Fruit fly (Drosophila melanogaster): ENCODE data around the gene Tim9b.

DNA sequence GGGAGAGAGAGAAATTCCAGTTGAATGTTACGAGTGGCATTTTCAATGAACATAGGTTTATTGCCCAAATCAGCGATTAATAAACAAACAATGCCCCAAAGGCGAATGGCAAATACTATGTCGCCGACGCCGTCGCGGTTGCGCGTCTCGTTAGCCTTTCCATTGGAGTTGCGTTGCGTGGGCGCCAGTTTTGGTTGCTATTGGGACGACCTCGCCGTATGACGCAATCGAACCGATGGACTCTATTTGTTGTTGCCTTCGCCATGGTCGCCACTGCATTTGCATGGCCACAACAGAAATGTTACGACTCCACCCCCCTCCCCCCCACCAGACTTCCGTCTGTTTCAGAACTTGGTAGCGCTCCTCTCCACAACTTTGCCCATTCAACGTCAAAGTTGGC is 11.8 kb downstream of the Tim9b start:
- no peak for TF ChIP-seq toe (GFP tag; optimal IDR thresholded peaks at IDR 0.05)
- TF ChIP-seq Clk (GFP tag; optimal IDR thresholded peaks at IDR 0.05), result no peak
- TF ChIP-seq CG12768 (GFP tag; optimal IDR thresholded peaks at IDR 0.05), result no peak
- no peak for TF ChIP-seq pad (GFP tag; optimal IDR thresholded peaks at IDR 0.05)
- no peak for TF ChIP-seq cic (GFP tag; optimal IDR thresholded peaks at IDR 0.05)
- TF ChIP-seq CG7101 (tag; optimal IDR thresholded peaks at IDR 0.05), result no peak
- TF ChIP-seq CG5204 (GFP tag; optimal IDR thresholded peaks at IDR 0.05), result no peak
- TF ChIP-seq Mnt (GFP tag; optimal IDR thresholded peaks at IDR 0.05), result no peak
- TF ChIP-seq CG1620 (GFP tag; optimal IDR thresholded peaks at IDR 0.05), result no peak
- no peak for TF ChIP-seq Hr96 (GFP tag; optimal IDR thresholded peaks at IDR 0.05)
- no peak for TF ChIP-seq CG14711 (tag; optimal IDR thresholded peaks at IDR 0.05)
- TF ChIP-seq CG11617 (GFP tag; optimal IDR thresholded peaks at IDR 0.05), result no peak
- TF ChIP-seq CG33017 (tag; optimal IDR thresholded peaks at IDR 0.05), result no peak
